Worm (Caenorhabditis elegans): ENCODE results near the gene srw-138.

The srw-138 gene

DNA sequence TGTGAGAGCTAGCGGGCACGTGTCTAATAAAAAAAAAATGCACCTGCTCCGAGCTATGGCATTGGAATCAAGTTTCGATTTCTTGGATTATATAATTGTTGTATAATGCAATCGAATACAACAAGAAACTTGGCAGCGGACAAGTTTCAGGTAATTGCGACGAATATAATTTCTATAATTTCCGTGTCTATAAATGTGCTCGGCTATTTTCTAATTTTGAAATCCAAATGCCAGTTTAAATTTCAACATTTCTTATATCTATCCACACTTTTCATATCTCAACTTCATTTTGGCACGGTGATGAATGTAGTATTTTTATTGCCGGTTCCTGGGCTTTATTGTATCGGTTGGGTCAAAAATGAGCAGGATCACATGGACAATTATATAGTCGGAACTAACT lies 33.1 kb downstream of the srw-138 start, which contains the start of gene C31B8.16:
Gene C31B8.16 (plus strand): TSS at position 301 of the 400 bp plus-strand sequence.
- TF ChIP-seq dao-5 (tag; optimal IDR thresholded peaks at IDR 0.05) (no peak), W03F9.2 (tag; optimal IDR thresholded peaks at IDR 0.05) (no peak), him-1 (tag; optimal IDR thresholded peaks at IDR 0.05) (no peak)

DNA sequence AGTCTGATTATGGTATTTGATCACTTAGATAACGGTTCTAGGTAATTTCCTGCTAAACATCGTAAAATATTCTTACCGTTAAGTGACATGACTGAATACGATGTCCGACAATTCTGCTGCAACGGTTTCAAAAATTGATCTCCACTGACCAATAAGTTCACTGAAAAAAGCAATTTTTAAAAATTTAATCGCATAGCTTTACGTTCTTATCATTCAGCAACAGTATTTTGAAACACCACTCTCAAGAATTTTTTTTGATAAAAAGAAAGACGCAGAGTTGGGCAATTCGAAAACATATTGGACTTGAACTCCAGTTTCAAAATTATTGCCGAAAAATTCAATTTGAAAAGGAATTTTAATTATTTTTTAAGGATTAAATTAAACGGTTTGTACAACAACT lies 35.3 kb downstream of the srw-138 start, which contains the start of gene C31B8.12:
Gene C31B8.12 (minus strand): TSS at position 101 of the 400 bp plus-strand sequence.
- TF ChIP-seq dao-5 (tag; optimal IDR thresholded peaks at IDR 0.05) = no peak
- TF ChIP-seq W03F9.2 (tag; optimal IDR thresholded peaks at IDR 0.05) = no peak
- no peak for TF ChIP-seq him-1 (tag; optimal IDR thresholded peaks at IDR 0.05)

DNA sequence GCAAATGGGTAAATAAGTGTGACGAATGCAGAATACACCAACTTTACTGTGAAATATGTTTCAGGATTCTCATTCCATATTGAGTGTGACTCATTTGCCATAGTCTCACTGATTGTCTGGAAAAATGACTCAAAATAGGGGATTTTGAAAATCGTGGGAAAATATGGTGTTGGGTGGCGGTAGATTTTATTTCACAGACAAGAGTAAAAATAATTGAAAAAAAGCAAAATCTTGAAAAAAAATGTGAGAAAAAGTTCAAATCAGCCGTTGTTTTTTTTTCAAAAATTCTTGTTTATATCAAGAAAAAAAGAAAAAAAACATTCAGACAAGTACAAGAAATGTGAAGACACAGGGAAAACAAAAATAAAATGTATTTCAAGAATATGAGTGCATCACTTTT lies 40.3 kb downstream of the srw-138 start, which contains the start of gene srh-38:
Gene srh-38 (minus strand): TSS at position 101 of the 400 bp plus-strand sequence.
- no peak for TF ChIP-seq him-1 (tag; optimal IDR thresholded peaks at IDR 0.05)
- no peak for TF ChIP-seq W03F9.2 (tag; optimal IDR thresholded peaks at IDR 0.05)
- TF ChIP-seq dao-5 (tag; optimal IDR thresholded peaks at IDR 0.05) = no peak

DNA sequence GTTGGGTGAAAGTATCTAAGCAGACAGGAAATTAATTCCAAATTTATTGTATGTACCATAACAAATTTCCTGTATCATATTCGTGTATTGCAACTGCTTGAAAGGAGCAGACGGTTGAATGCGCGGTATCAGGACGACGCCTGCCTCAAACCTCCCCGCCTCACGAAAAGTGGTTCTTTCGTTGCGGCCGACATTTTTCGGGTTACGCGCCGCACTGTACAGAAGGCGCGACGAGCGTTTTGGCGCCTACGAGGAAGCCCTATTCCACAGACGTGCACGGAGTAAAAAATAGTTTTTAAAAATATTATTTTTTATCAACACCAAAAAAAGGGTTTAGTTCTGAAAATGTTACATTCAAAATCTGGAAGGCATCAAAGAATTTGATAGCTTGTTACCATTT lies 42.7 kb downstream of the srw-138 start:
- TF ChIP-seq him-1 (tag; optimal IDR thresholded peaks at IDR 0.05) (no peak), dao-5 (tag; optimal IDR thresholded peaks at IDR 0.05) (no peak), W03F9.2 (tag; optimal IDR thresholded peaks at IDR 0.05) (no peak)

DNA sequence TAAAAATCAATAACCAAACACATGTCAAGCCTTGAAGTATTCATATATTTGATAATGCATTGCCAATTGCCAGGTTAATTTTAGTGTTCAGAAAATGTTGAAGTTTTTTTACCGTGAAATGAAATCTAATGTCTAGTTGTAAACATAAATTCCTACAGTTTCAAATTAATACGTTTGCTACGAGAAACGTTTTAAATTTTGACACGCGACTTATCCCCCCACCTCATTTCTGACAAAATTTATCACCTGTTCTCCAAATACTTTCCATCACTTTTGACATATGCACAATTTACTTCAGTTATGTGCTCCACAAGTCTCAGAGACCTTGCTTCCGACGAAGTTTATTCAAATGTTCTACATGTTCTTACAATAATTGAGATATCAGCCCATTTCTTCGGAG lies 48.9 kb downstream of the srw-138 start, which contains the start of gene srh-146:
Gene srh-146 (plus strand): TSS at position 301 of the 400 bp plus-strand sequence.
- TF ChIP-seq him-1 (tag; optimal IDR thresholded peaks at IDR 0.05) (no peak), dao-5 (tag; optimal IDR thresholded peaks at IDR 0.05) (no peak), W03F9.2 (tag; optimal IDR thresholded peaks at IDR 0.05) (no peak)

DNA sequence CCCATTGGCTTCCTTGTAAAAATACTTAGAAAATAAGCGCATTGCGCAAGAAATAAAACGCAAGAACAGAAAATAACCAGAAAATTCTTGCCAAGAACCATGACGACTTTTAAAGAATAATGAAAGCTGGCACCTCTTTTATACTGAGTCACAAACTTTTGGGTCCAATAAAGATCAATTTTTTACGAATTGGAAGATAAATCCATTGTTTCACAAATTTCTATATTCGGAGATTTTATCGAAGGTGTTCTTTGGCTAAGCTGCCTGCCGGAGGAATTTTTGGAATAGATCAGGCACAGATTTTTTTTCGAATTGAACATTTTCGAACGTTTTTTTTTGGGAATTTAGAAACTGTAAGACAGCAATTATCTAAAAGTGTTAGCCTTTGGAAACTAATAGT lies 50.0 kb downstream of the srw-138 start, which contains the start of gene C31B8.9:
Gene C31B8.9 (minus strand): TSS at position 101 of the 400 bp plus-strand sequence.
- TF ChIP-seq dao-5 (tag; optimal IDR thresholded peaks at IDR 0.05) = no peak
- TF ChIP-seq W03F9.2 (tag; optimal IDR thresholded peaks at IDR 0.05) = no peak
- no peak for TF ChIP-seq him-1 (tag; optimal IDR thresholded peaks at IDR 0.05)
